Fruit fly (Drosophila melanogaster) whole organism, embryonic: ENCODE measurements around the gene SecCl.

ENCODE experiments used
- Bdp1 ChIP-seq: fragments of 200-800 bp; sonication (Bioruptor generic); optimal IDR thresholded peaks from 3 replicates; lab custom pipeline; 2016; ENCODE audit warnings: missing biosample characterization, missing genetic modification characterization
- Blimp-1 ChIP-seq: fragments of 200-800 bp; sonication (Bioruptor generic); optimal IDR thresholded peaks from 3 replicates; lab custom pipeline; 2018; ENCODE audit warnings: missing biosample characterization, missing genetic modification characterization, mild to moderate bottlenecking, moderate library complexity, missing genetic modification reagents
- CG10654 ChIP-seq: fragments of 200-800 bp; sonication (Bioruptor generic); optimal IDR thresholded peaks from 2 replicates; lab custom pipeline; 2016; ENCODE audit warnings: missing biosample characterization, missing genetic modification characterization
- CG11504 ChIP-seq: fragments of 200-800 bp; sonication (Bioruptor generic); optimal IDR thresholded peaks from 3 replicates; lab custom pipeline; 2019; ENCODE audit warnings: missing biosample characterization, mild to moderate bottlenecking, missing genetic modification characterization, moderate library complexity
- CG13775 ChIP-seq: fragments of 200-800 bp; sonication (Bioruptor generic); optimal IDR thresholded peaks from 3 replicates; lab custom pipeline; 2017; ENCODE audit warnings: missing biosample characterization, mild to moderate bottlenecking, missing genetic modification characterization
- CG14965 ChIP-seq: fragments of 200-800 bp; sonication (Bioruptor generic); optimal IDR thresholded peaks from 2 replicates; lab custom pipeline; 2016; ENCODE audit warnings: missing biosample characterization, missing genetic modification characterization, borderline replicate concordance
- CG15011 ChIP-seq: fragments of 200-800 bp; sonication (Bioruptor generic); optimal IDR thresholded peaks from 3 replicates; lab custom pipeline; 2018; ENCODE audit warnings: missing biosample characterization, mild to moderate bottlenecking, missing genetic modification characterization
- CG1603 ChIP-seq: fragments of 200-800 bp; sonication (Bioruptor generic); optimal IDR thresholded peaks from 2 replicates; lab custom pipeline; 2019; ENCODE audit warnings: missing biosample characterization, mild to moderate bottlenecking, missing genetic modification characterization, moderate library complexity
- CG31388 ChIP-seq: fragments of 200-800 bp; sonication (Bioruptor generic); optimal IDR thresholded peaks from 2 replicates; lab custom pipeline; 2016; ENCODE audit warnings: missing biosample characterization, missing genetic modification characterization
- CG34376 ChIP-seq: fragments of 200-800 bp; sonication (Bioruptor generic); optimal IDR thresholded peaks from 2 replicates; lab custom pipeline; 2018; ENCODE audit warnings: missing biosample characterization, mild to moderate bottlenecking, missing genetic modification characterization
- CG6254 ChIP-seq: fragments of 200-800 bp; sonication (Bioruptor generic); optimal IDR thresholded peaks from 3 replicates; lab custom pipeline; 2017; ENCODE audit warnings: mild to moderate bottlenecking, missing biosample characterization, missing genetic modification reagents, missing genetic modification characterization
- CrebB ChIP-seq: fragments of 200-800 bp; sonication (Bioruptor generic); optimal IDR thresholded peaks from 3 replicates; lab custom pipeline; 2018; ENCODE audit warnings: missing biosample characterization, mild to moderate bottlenecking, missing genetic modification characterization
- D19A ChIP-seq: fragments of 200-800 bp; optimal IDR thresholded peaks from 3 replicates; lab custom pipeline; 2019; ENCODE audit warnings: missing biosample characterization, mild to moderate bottlenecking, missing genetic modification characterization, moderate library complexity
- Dbx ChIP-seq: fragments of 200-800 bp; sonication (Bioruptor generic); IDR thresholded peaks from 3 replicates; pipeline ENCODE4 v1.3.6; 2022; ENCODE audit warnings: missing biosample characterization, missing genetic modification characterization
- Dip2 ChIP-seq: fragments of 200-800 bp; sonication (Bioruptor generic); IDR thresholded peaks from 2 replicates; pipeline ENCODE4 v1.3.6; 2022; ENCODE audit warnings: missing biosample characterization, missing genetic modification characterization
- Doc2 ChIP-seq: fragments of 200-800 bp; sonication (Bioruptor generic); IDR thresholded peaks from 2 replicates; pipeline ENCODE4 v1.3.6; 2022; ENCODE audit warnings: missing biosample characterization, missing genetic modification characterization
- HHEX ChIP-seq: fragments of 200-800 bp; sonication (Bioruptor generic); optimal IDR thresholded peaks from 3 replicates; lab custom pipeline; 2017; ENCODE audit warnings: missing biosample characterization, mild to moderate bottlenecking, missing genetic modification characterization, missing genetic modification reagents
- HLH3B ChIP-seq: fragments of 200-800 bp; sonication (Bioruptor generic); IDR thresholded peaks from 2 replicates; pipeline ENCODE4 v1.3.6; 2022; ENCODE audit warnings: missing biosample characterization, missing genetic modification characterization
- HmgD ChIP-seq: fragments of 200-800 bp; sonication (Bioruptor generic); optimal IDR thresholded peaks from 3 replicates; lab custom pipeline; 2016; ENCODE audit warnings: missing biosample characterization, missing genetic modification characterization
- HmgZ ChIP-seq: fragments of 200-800 bp; sonication (Bioruptor generic); optimal IDR thresholded peaks from 2 replicates; lab custom pipeline; 2018; ENCODE audit warnings: missing biosample characterization, mild to moderate bottlenecking, missing genetic modification characterization
- Kr ChIP-seq: fragments of 200-800 bp; sonication (Bioruptor generic); optimal IDR thresholded peaks from 2 replicates; lab custom pipeline; 2017; ENCODE audit warnings: missing biosample characterization, mild to moderate bottlenecking, missing genetic modification characterization
- NC2α ChIP-seq: fragments of 200-800 bp; sonication (Bioruptor generic); optimal IDR thresholded peaks from 2 replicates; lab custom pipeline; 2016; ENCODE audit warnings: missing biosample characterization, missing genetic modification characterization
- Nf-YA ChIP-seq: fragments of 200-800 bp; sonication (Bioruptor generic); IDR thresholded peaks from 2 replicates; pipeline ENCODE4 v1.3.6; 2022; ENCODE audit warnings: missing biosample characterization, missing genetic modification characterization
- Sry-δ ChIP-seq: fragments of 200-800 bp; sonication (Bioruptor generic); optimal IDR thresholded peaks from 2 replicates; lab custom pipeline; 2016; ENCODE audit warnings: missing biosample characterization, missing genetic modification characterization
- TFAM ChIP-seq: fragments of 200-800 bp; sonication (Bioruptor generic); optimal IDR thresholded peaks from 2 replicates; lab custom pipeline; 2017; ENCODE audit warnings: missing biosample characterization, missing genetic modification characterization, inconsistent platforms
- Tbp ChIP-seq: fragments of >200 bp; optimal IDR thresholded peaks from 2 replicates; lab custom pipeline; 2018; ENCODE audit warnings: missing biosample characterization, missing genetic modification characterization
- bcd ChIP-seq: fragments of 200-800 bp; sonication (Bioruptor generic); optimal IDR thresholded peaks from 2 replicates; lab custom pipeline; 2017; ENCODE audit warnings: missing biosample characterization, mild to moderate bottlenecking, missing genetic modification characterization
- cad ChIP-seq: fragments of >200 bp; optimal IDR thresholded peaks from 2 replicates; lab custom pipeline; 2017; ENCODE audit warnings: missing biosample characterization, missing genetic modification characterization
- cas ChIP-seq: fragments of 200-800 bp; sonication (Bioruptor generic); IDR thresholded peaks from 2 replicates; pipeline ENCODE4 v1.3.6; 2022; ENCODE audit warnings: missing biosample characterization, missing genetic modification characterization
- chif ChIP-seq, 2 experiments: fragments of 200-800 bp; sonication (Bioruptor generic); optimal IDR thresholded peaks; 3 replicates each; lab custom pipeline; 2016; ENCODE audit warnings: missing biosample characterization in 2 of 2, missing genetic modification characterization in 2 of 2
- dm ChIP-seq: fragments of 200-800 bp; sonication (Bioruptor generic); optimal IDR thresholded peaks from 3 replicates; lab custom pipeline; 2016; ENCODE audit warnings: missing biosample characterization, missing genetic modification characterization
- dmrt99B ChIP-seq: fragments of 200-800 bp; sonication (Bioruptor generic); optimal IDR thresholded peaks from 2 replicates; lab custom pipeline; 2018; ENCODE audit warnings: missing biosample characterization, mild to moderate bottlenecking, missing genetic modification characterization, moderate library complexity
- fd64A ChIP-seq: fragments of 200-800 bp; sonication (Bioruptor generic); optimal IDR thresholded peaks from 3 replicates; lab custom pipeline; 2018; ENCODE audit warnings: missing biosample characterization, mild to moderate bottlenecking, missing genetic modification characterization
- grau ChIP-seq: fragments of 200-800 bp; optimal IDR thresholded peaks from 3 replicates; lab custom pipeline; 2019; ENCODE audit warnings: missing biosample characterization, mild to moderate bottlenecking, missing genetic modification characterization, moderate library complexity
- gsb-n ChIP-seq: fragments of 200-800 bp; sonication (Bioruptor generic); optimal IDR thresholded peaks from 3 replicates; lab custom pipeline; 2018; ENCODE audit warnings: missing biosample characterization, mild to moderate bottlenecking, missing genetic modification characterization
- inv ChIP-seq: fragments of 200-800 bp; sonication (Bioruptor generic); IDR thresholded peaks from 2 replicates; pipeline ENCODE4 v1.3.6; 2022; ENCODE audit warnings: missing biosample characterization, missing genetic modification characterization; ENCODE audit not compliant: partially characterized antibody
- jing ChIP-seq: fragments of 200-800 bp; sonication (Bioruptor generic); optimal IDR thresholded peaks from 2 replicates; lab custom pipeline; 2018; ENCODE audit warnings: missing biosample characterization, mild to moderate bottlenecking, missing genetic modification characterization
- kay ChIP-seq: fragments of 200-800 bp; sonication (Bioruptor generic); optimal IDR thresholded peaks from 2 replicates; lab custom pipeline; 2016; ENCODE audit warnings: missing biosample characterization, missing genetic modification characterization
- lab ChIP-seq: fragments of 200-800 bp; sonication (Bioruptor generic); optimal IDR thresholded peaks from 3 replicates; lab custom pipeline; 2017; ENCODE audit warnings: missing biosample characterization, missing genetic modification characterization, mild to moderate bottlenecking, moderate library complexity, missing genetic modification reagents
- lbe ChIP-seq: fragments of 200-800 bp; sonication (Bioruptor generic); optimal IDR thresholded peaks from 2 replicates; lab custom pipeline; 2016; ENCODE audit warnings: missing biosample characterization, mild to moderate bottlenecking, missing genetic modification characterization
- lilli ChIP-seq: fragments of 200-800 bp; sonication (Bioruptor generic); optimal IDR thresholded peaks from 3 replicates; lab custom pipeline; 2016; ENCODE audit warnings: missing biosample characterization, missing genetic modification characterization
- lov ChIP-seq, 2 experiments: fragments of 200-800 bp in 1 of 2; fragments of >200 bp in 1 of 2; sonication (Bioruptor generic) in 1 of 2; IDR thresholded peaks in 1 of 2; optimal IDR thresholded peaks in 1 of 2; 2 replicates in 1 of 2; 3 replicates in 1 of 2; pipeline versions ENCODE4 v1.3.6 to Lab custom; 2017 to 2022; ENCODE audit warnings: missing biosample characterization in 1 of 2, missing genetic modification characterization in 1 of 2
- sc ChIP-seq, 3 experiments: fragments of >200 bp in 2 of 3; fragments of 200-800 bp in 1 of 3; sonication (Bioruptor generic) in 1 of 3; optimal IDR thresholded peaks; 2 replicates in 2 of 3; 3 replicates in 1 of 3; lab custom pipeline; 2017; ENCODE audit warnings: mild to moderate bottlenecking in 1 of 3, missing biosample characterization in 1 of 3, missing genetic modification characterization in 1 of 3, missing genetic modification reagents in 1 of 3
- sqz ChIP-seq: fragments of 200-800 bp; sonication (Bioruptor generic); optimal IDR thresholded peaks from 3 replicates; lab custom pipeline; 2018; ENCODE audit warnings: missing biosample characterization, mild to moderate bottlenecking, missing genetic modification characterization
- stwl ChIP-seq: fragments of 200-800 bp; sonication (Bioruptor generic); optimal IDR thresholded peaks from 3 replicates; lab custom pipeline; 2018; ENCODE audit warnings: missing biosample characterization, mild to moderate bottlenecking, missing genetic modification characterization, moderate library complexity
- tap ChIP-seq: fragments of 200-800 bp; optimal IDR thresholded peaks from 3 replicates; lab custom pipeline; 2019; ENCODE audit warnings: missing biosample characterization, mild to moderate bottlenecking, missing genetic modification characterization, moderate library complexity
- tio ChIP-seq: fragments of 200-800 bp; sonication (Bioruptor generic); optimal IDR thresholded peaks from 2 replicates; lab custom pipeline; 2017; ENCODE audit warnings: missing biosample characterization, missing genetic modification characterization, inconsistent platforms
- trh ChIP-seq: fragments of 200-800 bp; sonication (Bioruptor generic); optimal IDR thresholded peaks from 2 replicates; lab custom pipeline; 2016; ENCODE audit warnings: missing biosample characterization, missing genetic modification characterization
- zf30C ChIP-seq: fragments of 200-800 bp; sonication (Bioruptor generic); optimal IDR thresholded peaks from 3 replicates; lab custom pipeline; 2018; ENCODE audit warnings: missing biosample characterization, mild to moderate bottlenecking, missing genetic modification characterization

SecCl gene

DNA sequence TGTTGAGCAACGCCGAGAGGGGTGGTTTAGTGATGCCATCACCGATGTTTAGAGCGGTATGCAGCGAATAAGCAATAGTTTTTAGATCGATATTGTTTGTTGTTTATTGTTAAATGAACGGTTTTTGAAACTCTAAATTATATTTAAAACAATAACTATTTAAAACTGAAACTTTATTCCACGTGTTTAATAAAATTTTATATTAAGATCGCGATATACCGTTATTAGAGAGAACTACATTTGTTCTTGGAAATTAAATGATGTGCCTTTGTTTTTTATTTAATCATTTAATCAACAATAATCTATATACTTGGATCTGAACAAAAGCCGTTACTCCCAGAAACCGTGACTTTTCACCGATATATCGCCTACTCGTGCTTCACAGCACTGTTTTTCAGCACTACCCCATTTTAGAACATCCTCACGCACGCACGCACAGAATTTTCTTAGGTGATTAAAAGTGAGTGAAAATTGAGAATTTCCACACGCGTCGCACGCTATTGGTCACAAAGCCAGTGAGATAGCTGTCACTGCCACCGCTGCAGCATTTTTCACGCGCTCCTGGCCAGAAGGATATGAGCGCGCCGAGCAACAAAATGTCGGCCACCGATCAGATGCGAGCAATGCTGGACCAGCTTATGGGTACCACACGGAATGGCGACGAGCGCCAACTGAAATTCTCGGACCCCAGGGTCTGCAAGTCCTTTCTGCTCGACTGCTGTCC is 44.1 kb downstream of the SecCl start, which contains the start of the genes U4-U6-60K and CG7564 (continued):
- TF ChIP-seq sc (optimal IDR thresholded peaks at IDR 0.05; lab: Kevin White, UChicago) (no peak), sc (GFP tag; optimal IDR thresholded peaks at IDR 0.05; lab: Kevin White, UChicago) (peak; percentile 7), NC2α (no peak), CG6254 (GFP tag; lab: Kevin White, UChicago) (no peak), zf30C (GFP tag; lab: Kevin White, UChicago) (no peak), bcd (GFP tag; lab: Kevin White, UChicago) (peak; percentile 81), TFAM (GFP tag; lab: Kevin White, UChicago) (no peak), kay (peak; percentile 70), lov (optimal IDR thresholded peaks at IDR 0.05; lab: Kevin White, UChicago) (no peak), lov (GFP tag; IDR thresholded peaks at IDR 0.05; lab: Robert Waterston, UW) (no peak), fd64A (GFP tag; lab: Kevin White, UChicago) (no peak), CG10654 (GFP tag; lab: Kevin White, UChicago) (peak; percentile 60), chif (GFP tag; optimal IDR thresholded peaks at IDR 0.05; lab: Kevin White, UChicago) (no peak), jing (GFP tag; lab: Kevin White, UChicago) (no peak), Tbp (GFP tag; lab: Kevin White, UChicago) (peak; percentile 27), Blimp-1 (peak; percentile 22), dmrt99B (tag; lab: Kevin White, UChicago) (no peak), stwl (peak; percentile 25), Nf-YA (no peak), HmgZ (peak; percentile 61), grau (tag; lab: Kevin White, UChicago) (peak; percentile 61), CG11504 (tag; lab: Kevin White, UChicago) (no peak), CG31388 (GFP tag; lab: Kevin White, UChicago) (no peak), cad (GFP tag; lab: Kevin White, UChicago) (no peak), Bdp1 (GFP tag; lab: Kevin White, UChicago) (peak; percentile 64), CrebB (tag; lab: Kevin White, UChicago) (no peak), tio (GFP tag; lab: Kevin White, UChicago) (no peak), gsb-n (tag; lab: Kevin White, UChicago) (no peak), sqz (GFP tag; lab: Kevin White, UChicago) (no peak), Kr (GFP tag; lab: Kevin White, UChicago) (no peak), lilli (GFP tag; lab: Kevin White, UChicago) (peak; percentile 63), lab (GFP tag; lab: Kevin White, UChicago) (peak; percentile 54), HHEX (GFP tag; lab: Kevin White, UChicago) (peak; percentile 61), CG34376 (GFP tag; lab: Kevin White, UChicago) (peak; percentile 46), tap (tag; lab: Kevin White, UChicago) (no peak), inv (GFP tag; lab: Robert Waterston, UW) (peak; percentile 99), dm (GFP tag; lab: Kevin White, UChicago) (peak; percentile 48), CG14965 (GFP tag; lab: Kevin White, UChicago) (no peak), D19A (tag; lab: Kevin White, UChicago) (no peak), HLH3B (GFP tag; lab: Robert Waterston, UW) (peak; percentile 13; the same call in 1 of the 2 replicates), Dbx (peak; percentile 84), Dip2 (GFP tag; lab: Robert Waterston, UW) (no peak), trh (GFP tag; lab: Kevin White, UChicago) (peak; percentile 46), Sry-δ (GFP tag; lab: Kevin White, UChicago) (peak; percentile 79), Doc2 (GFP tag; lab: Robert Waterston, UW) (no peak), CG1603 (tag; lab: Kevin White, UChicago) (peak; percentile 44), CG15011 (GFP tag; lab: Kevin White, UChicago) (peak; percentile 42), cas (GFP tag; lab: Robert Waterston, UW) (no peak), lbe (GFP tag; lab: Kevin White, UChicago) (peak; percentile 60), HmgD (GFP tag; lab: Kevin White, UChicago) (no peak), CG13775 (GFP tag; lab: Kevin White, UChicago) (peak; percentile 82)
